Fruit fly (Drosophila melanogaster) S2 (cell line): Measurements from ENCODE around the gene tgy.

Experiments
- CG8478 ChIP-seq: fragments of >200 bp; optimal IDR thresholded peaks from 2 replicates; lab custom pipeline; 2018
- CTCF ChIP-seq, 2 experiments: fragments of >200 bp; optimal IDR thresholded peaks; 2 replicates each; lab custom pipeline; 2018

Gene tgy

DNA sequence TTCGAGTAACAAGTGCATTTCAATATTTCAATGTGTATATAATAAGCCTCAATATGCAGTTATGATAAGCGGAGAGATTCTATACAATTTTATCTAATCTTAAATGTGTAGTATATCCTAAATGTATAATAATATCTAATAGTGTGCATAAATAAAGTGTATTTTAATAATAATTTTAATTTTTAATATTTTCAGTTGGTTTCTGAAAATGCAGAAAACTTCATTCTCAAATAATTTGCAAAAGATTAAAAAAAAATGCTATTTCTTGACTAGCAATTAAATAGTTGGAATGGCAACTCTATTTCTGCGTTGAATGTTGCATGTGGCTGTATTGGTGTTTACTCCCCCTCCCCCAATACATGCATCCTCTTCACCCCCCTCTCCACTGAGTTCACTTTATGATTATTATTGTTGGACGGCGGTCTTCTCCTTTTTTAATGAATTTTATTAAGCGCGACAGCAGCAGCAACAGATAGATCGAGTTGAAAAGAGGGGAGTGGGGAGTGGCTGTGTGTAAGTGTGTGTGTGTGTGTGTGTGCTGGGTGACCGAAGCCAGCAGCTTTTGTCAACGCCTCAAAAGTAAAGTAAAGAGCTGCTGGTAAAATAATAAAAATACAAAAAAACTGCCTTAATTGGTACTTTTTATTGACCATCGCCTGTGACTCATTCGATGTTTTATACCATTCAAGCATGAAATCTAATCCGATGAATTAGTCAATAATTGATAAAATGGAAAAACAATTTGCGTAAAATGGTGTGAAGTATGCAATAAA lies 33.7 kb upstream of the tgy start:
- TF ChIP-seq CG8478 (lab: Kevin White, UChicago) (no peak), CTCF (optimal IDR thresholded peaks at IDR 0.05; lab: Kevin White, UChicago) (no peak)

DNA sequence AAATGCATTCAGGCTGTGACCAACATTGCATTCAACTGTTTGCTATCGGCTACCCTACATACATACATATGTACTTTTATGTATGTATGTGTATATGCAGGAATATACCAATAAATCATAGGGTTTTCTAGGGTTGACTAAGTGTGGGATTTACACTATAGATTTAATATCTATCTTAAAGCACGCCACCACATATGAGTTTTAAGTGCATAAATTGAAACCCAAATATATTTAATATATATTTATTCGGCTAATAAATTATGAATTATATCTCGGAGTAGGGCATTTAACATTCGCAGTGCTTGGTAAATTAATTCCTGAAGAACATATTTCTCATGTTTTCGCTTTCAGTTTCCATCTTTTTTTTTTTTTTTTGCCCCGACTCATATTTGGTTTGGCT lies 32.8 kb upstream of the tgy start:
- TF ChIP-seq CTCF (optimal IDR thresholded peaks at IDR 0.05; lab: Kevin White, UChicago): no peak
- TF ChIP-seq CG8478 (lab: Kevin White, UChicago): no peak

DNA sequence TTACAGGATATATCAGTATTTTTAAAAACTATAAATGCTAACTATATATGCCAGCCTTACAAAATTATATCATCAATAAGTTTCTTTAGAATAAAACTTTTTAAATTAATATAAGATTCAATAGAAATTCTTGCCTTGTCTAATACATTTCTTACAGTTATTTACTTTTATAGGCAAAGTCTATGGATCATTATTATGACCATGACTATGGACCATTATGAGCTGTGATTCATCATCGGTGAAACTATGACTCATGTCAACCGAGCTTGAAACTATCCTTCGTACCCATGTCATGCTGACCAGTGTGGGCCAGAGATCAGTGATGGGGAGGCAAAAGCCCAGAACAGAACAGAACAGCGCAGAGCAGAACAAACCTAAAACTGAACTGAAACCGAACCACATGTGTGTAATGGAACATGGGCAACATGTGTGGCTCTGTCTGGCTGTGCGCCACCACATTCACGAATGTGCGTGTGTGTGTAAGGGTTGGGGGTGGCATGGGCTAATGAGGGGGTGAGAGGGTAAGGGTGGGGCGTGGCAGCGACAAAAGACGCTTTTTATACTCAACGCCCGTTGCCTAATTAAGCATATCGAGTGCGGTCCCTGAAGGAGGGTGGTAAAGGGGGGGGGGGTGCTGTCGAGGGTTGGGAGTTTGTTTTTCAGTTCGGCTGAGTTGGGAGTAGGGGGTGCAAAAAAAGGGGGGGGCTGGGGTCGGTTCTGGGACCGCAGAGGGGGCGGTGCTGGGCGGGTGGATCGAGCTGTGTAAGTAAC lies 31.6 kb upstream of the tgy start:
- TF ChIP-seq CG8478 (lab: Kevin White, UChicago): no peak
- TF ChIP-seq CTCF (optimal IDR thresholded peaks at IDR 0.05; lab: Kevin White, UChicago): no peak

DNA sequence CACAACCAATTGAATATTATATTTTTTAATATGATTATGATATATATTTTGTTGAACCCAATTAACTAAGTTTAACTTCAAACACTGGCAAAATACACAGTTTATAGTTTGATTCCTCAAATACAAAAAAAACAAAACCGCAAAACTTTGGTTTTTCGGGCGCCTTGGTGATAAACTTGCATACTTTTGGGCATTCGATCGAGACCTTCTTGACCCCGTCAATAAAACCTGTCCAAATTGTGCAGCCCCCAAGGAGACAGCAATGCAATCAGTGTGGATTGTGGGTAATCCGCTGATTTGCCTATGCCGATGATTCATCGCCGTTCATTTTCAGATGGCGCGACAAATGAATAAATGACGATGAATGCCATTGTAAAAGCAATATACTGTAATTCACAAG lies 30.4 kb upstream of the tgy start:
- TF ChIP-seq CG8478 (lab: Kevin White, UChicago): no peak
- no peak for TF ChIP-seq CTCF (optimal IDR thresholded peaks at IDR 0.05; lab: Kevin White, UChicago)

DNA sequence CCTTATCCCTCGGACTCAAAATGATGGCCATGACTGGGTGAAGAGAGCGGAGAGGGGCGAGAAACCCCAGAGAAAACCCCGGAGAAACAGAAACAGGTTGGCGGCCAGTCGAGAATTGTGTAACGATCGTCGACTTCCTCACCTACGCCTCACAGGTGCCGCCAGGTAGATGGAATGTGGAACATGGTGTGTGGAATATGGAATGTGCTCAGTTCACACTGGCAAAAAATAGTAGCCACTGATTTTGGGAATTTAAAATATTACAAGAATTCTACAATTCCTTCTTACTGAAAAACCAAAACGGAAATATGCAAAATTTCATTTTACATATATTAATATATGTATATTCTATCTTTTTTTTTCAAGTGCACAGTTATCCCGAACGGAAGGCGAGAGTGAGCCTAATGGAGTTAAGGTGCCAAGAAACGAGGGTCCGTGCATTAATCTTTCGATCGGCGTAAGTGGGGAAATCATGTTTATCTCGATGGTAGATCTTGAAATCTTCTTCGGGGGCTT lies 28.9 kb upstream of the tgy start:
- TF ChIP-seq CG8478 (lab: Kevin White, UChicago) (no peak), CTCF (optimal IDR thresholded peaks at IDR 0.05; lab: Kevin White, UChicago) (no peak)

DNA sequence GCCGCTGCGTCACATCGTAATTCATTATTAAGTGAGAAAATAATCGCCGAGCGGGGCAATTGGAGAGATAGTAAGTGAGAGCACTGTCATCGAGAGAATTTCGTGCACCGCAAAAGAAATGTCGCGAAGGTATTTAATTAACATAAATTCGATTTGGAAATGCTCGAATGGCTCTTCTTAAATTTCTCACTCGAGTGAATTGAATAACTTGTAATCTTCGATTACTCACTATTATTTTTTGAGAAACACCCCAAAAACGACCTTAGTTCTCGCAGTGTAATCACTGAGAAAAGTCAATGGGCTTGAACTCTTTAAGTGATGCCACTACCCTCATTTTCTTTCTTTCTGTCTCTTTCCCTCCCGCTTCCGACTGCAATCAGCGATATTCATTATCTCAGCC lies 27.9 kb upstream of the tgy start:
- no peak for TF ChIP-seq CTCF (optimal IDR thresholded peaks at IDR 0.05; lab: Kevin White, UChicago)
- TF ChIP-seq CG8478 (lab: Kevin White, UChicago): no peak

DNA sequence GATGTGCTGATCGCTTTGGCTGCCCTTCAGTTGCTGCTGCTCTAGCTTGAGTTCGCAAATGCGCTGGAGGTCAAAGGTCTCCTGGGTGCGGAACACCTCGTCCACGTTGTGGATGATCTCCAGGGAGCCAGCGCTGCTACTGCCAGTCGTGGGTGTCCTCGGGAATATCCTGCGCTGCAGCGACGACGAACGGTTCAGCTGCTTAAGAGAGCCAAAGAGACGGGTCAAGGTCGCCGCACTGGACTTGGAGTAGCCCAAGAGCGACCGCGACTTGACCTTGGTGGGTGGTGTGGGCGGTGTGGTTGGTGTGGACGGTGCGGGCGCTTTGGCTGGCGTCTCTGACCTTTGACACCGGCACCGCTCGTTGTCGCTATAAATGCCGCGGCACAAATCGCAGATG lies 27.1 kb upstream of the tgy start:
- no peak for TF ChIP-seq CG8478 (lab: Kevin White, UChicago)
- no peak for TF ChIP-seq CTCF (optimal IDR thresholded peaks at IDR 0.05; lab: Kevin White, UChicago)

DNA sequence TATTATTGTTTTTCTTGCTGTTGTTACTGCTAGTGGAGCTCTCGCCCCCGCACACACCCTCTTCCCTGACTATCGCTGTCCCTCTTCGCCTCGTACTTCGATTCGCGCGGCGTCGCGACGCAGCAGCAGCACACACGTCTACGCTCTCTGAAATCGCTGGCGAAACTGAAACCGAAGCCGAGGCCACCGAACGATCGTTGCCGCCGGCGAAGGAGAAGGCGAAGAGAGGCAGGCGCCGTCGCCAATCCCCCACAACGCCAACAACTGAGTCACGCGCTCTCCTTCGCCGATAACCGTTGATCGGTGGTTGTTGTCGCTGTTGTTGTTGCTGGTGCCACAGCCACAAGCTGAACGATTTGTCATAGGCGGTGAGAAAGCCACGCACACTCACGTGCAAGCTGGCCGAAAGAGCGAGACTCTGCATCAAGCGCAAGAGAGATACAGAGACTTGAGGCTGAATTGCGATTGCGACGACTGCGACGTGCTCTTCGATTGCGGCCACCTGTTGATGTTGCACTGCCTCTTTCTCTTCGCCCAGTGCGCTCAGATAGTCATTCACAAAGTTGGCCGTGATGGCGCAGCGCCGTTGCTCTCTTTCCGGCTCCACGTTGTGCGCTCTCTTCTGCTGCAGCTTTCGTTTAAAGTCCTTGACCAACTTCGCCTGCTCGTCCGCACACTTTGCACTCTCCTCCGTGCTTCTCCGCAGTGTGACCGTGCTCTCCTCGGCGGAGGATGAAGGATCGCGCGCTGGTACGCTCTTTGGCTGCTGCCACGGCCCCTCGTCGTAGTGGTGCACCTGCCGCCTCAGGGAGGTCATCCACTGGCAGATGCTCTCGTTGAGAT lies 26.4 kb upstream of the tgy start:
- no peak for TF ChIP-seq CTCF (optimal IDR thresholded peaks at IDR 0.05; lab: Kevin White, UChicago)
- TF ChIP-seq CG8478 (lab: Kevin White, UChicago): no peak

DNA sequence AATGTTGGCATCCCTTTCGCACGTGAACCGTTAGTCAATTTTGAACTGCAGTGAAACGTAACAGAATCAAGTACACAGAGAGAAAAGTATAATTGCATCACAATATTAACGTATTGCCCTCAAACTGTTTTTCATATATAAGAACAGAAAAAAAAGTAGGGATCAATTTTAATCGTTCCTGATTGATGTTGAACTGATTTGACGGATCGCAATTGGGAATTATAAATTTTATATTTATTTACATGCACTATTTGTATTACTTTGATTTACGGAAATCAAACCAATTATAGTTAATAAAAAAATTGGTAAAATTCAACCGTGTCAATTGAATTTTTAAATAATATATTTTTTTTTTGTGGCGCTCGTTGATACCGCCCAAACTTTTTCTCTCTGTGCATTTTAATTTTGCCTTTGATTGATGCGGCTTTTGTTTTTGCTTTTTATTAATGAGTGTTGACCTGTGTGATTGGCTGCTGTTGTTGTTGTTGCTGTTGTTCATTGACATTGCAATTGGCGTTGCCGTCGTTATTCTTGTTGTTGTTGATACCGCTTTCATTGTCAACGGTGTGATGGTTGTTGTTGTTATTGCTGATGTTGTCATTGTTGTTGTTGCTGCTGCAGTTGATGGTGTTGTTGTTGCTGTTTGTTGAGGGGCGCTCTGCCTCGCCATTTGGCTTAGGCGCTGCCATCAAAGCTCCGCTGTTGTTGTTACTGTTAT lies 25.6 kb upstream of the tgy start:
- TF ChIP-seq CTCF (optimal IDR thresholded peaks at IDR 0.05; lab: Kevin White, UChicago) (no peak), CG8478 (lab: Kevin White, UChicago) (no peak)

DNA sequence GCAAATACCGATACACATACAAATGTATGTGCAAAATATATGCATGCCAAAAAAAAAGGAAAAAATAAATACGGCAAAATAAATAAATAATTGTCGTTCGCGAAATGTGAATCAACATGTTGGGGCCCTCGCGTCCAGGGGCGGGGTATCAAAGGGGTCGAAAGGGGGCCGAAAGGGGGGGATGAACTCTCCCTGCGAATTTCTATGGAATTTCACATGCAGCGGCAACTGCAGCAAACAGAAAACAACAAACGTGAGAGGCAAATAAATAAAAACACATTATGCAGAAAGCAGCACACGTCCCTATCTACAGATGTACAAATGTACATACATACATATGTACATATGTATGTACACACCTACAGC lies 22.4 kb upstream of the tgy start:
- TF ChIP-seq CTCF (optimal IDR thresholded peaks at IDR 0.05; lab: Kevin White, UChicago): no peak
- TF ChIP-seq CG8478 (lab: Kevin White, UChicago): no peak

DNA sequence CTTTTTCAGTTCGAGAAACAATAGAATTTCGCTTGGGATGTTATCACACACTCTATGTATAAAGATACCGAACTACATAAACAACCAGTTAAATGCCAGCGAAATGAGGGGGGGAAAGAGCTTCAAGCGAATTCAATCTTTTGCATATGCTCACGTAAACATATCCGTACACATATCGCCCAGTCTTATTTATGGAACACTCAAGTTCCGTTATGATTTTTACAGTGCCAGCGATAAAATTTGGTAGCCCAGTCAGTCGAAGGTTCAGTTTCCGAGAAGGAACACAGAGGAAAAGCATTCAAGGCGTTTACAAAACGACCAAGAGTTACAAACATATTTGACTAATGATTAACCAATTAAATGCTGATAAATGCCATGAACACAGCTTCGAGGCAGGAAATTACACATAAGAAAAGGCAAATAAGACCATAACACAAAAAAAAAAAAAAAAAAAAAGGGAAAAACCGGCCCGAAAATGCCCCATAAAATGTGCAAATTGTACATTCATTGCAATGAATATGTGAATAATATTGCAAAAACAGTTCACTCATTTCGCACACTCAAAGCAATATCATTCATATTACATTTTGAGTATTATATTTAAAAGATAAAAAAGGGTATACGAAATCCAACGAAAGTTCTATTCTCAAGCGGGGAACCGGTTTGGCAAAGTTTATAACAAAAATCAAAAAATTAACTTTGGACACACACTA lies 21.8 kb upstream of the tgy start:
- TF ChIP-seq CG8478 (lab: Kevin White, UChicago): no peak
- TF ChIP-seq CTCF (optimal IDR thresholded peaks at IDR 0.05; lab: Kevin White, UChicago): no peak

DNA sequence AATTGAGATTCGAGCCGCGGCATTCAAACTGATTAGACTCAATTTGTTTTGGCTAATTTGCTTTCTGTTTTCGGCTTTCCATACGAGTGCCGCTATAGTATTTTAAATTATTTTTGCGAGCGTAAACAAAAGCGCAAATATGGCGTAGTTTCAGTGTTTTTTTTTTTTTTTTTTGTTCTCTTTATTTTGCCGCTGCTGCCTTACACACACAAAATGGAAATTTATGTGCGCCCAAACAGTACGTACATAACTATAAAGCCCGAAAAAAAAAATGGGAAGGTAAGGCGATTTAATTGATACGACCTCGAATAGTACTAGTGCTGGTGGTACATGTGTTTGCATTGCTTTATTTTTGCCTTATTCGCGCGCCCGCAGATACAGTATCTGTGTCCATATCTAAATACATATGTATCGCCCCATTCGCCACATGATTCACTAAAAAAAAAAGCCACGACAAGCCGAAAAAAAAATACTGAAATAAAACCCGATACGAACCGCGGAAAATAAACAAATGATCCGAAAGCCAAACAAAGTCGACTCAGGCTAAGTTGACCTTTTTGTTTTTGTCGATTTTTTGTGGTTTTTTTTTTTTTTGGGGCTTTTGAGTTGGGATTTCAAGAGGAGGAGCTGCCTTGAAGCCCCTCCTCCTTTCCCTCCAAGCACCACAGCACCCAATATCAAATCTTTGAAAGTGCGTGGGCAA lies 21.0 kb upstream of the tgy start:
- TF ChIP-seq CG8478 (lab: Kevin White, UChicago) (no peak), CTCF (optimal IDR thresholded peaks at IDR 0.05; lab: Kevin White, UChicago) (no peak)

DNA sequence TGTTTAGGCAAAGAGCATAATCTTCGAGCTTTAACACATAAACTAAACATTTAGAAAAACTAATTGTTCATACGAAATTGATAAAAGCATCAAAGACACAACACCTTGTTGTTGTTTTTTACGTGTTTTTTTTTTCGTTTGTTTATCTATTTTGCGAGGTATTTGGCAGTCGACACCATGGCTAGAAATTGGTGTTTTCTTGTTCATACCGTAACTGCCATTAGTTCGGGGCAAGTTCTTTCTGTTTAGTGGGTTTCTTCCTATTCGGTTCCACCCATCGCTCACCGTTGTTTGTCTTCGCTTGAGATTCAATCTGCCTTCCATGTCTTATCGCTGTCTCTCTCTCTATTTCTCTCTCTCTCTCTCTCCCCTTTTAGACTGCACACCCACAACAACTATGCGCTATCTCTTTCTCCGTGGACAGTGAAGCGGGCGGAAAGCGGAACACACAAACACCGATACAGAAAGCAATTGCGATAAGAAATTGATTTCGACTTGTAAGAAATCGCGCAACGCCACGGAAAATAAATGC lies 19.4 kb upstream of the tgy start:
- no peak for TF ChIP-seq CTCF (optimal IDR thresholded peaks at IDR 0.05; lab: Kevin White, UChicago)
- TF ChIP-seq CG8478 (lab: Kevin White, UChicago): no peak
